Worm (Caenorhabditis elegans): ENCODE data around the gene irld-48.

DNA sequence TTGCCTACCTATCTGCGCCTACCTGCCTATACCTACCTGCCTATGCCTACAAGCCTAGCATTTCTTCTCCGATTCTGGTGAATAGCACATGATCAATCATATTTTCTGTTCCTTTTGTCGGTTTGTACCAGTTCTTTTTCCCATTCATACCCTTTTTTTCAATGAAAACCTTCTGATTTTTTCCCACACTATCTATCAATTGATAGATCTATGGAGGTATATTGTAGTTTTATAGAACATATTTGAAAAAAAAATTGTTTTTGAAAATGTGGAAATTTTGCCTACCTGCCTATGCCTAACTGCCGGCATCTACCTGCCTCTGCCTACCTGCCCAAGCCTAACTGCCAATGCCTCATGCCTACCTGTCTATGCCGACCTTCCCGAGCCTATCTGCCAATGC lies 7.8 kb downstream of the irld-48 start:
- TF ChIP-seq ztf-11 (tag; optimal IDR thresholded peaks at IDR 0.05) (no peak), swsn-7 (tag; optimal IDR thresholded peaks at IDR 0.05) (no peak), lsy-2 (tag; optimal IDR thresholded peaks at IDR 0.05) (no peak), efl-1 (optimal IDR thresholded peaks at IDR 0.05) (no peak), efl-1 (GFP tag; optimal IDR thresholded peaks at IDR 0.05 in 1 of 2) (no peak), pqm-1 (tag; optimal IDR thresholded peaks at IDR 0.05) (no peak), nhr-11 (tag; optimal IDR thresholded peaks at IDR 0.05) (no peak), ces-1 (GFP tag; optimal IDR thresholded peaks at IDR 0.05) (no peak), egl-27 (tag; optimal IDR thresholded peaks at IDR 0.05) (no peak), zip-4 (GFP tag; optimal IDR thresholded peaks at IDR 0.05) (no peak), lin-13 (GFP tag; optimal IDR thresholded peaks at IDR 0.05) (no peak), nhr-237 (tag; optimal IDR thresholded peaks at IDR 0.05) (no peak)
